Worm (Caenorhabditis elegans): Measurements from ENCODE around the gene xpf-1.

Gene xpf-1

ce11 chrII:11737347-11737746 lies 41.4 kb downstream of the xpf-1 start:
- TF ChIP-seq unc-55 (GFP tag; optimal IDR thresholded peaks at IDR 0.05) (peak; percentile 68), ref-2 (tag; optimal IDR thresholded peaks at IDR 0.05) (no peak)

DNA sequence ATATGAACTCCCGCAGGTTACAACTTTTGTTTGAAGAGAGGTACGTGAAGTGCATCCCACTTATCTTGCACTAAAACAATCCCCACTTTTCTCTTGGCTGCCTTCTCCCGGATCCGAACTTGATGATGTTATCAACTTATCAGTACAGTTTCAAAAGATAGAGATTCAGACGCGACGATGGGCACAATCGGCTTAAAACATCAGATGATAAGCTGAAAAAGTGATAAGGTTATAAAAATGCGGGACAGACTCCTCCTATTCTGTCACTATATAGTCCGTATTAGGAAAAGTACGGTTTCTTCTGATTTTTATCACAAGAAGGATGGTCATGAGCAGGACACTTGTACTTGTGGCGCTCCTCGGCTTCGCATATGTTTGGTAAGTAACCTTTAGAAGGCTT lies 43.2 kb downstream of the xpf-1 start, which contains the start of gene ctsa-1.2:
Gene ctsa-1.2 (plus strand): TSS at position 160 of the 400 bp plus-strand sequence.
- TF ChIP-seq elt-2 (tag; optimal IDR thresholded peaks at IDR 0.05) (peak; percentile 74), nhr-232 (tag; optimal IDR thresholded peaks at IDR 0.05) (no peak), ceh-9 (tag; optimal IDR thresholded peaks at IDR 0.05) (no peak)

DNA sequence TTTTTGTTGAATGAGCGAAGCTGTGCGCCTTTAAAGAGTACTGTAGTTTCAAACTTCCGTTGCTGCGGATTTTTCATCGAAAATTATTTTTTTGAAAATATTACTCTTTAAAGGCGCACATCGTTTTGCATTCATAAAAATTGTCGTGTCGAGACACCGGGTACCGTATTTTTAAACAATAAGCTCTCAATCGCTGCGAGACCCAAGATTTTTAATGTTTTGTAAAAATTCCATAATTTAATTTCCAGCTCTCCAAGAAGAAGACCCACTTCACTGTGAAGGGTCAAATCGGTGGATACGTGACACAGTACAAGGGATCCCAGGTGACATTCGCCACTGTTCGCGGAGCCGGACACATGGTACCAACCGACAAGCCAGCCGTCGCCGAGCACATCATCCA lies 46.3 kb downstream of the xpf-1 start:
- TF ChIP-seq fkh-10 (GFP tag; optimal IDR thresholded peaks at IDR 0.05) (no peak), ceh-2 (tag; optimal IDR thresholded peaks at IDR 0.05) (no peak), lim-6 (tag; optimal IDR thresholded peaks at IDR 0.05) (no peak), syd-9 (tag; optimal IDR thresholded peaks at IDR 0.05) (no peak), ama-1 (optimal IDR thresholded peaks at IDR 0.05) (no peak), rnt-1 (tag; optimal IDR thresholded peaks at IDR 0.05) (no peak), elt-4 (tag; optimal IDR thresholded peaks at IDR 0.05) (no peak), unc-86 (tag; optimal IDR thresholded peaks at IDR 0.05) (no peak), tbx-7 (tag; optimal IDR thresholded peaks at IDR 0.05) (no peak), F13H6.1 (tag; optimal IDR thresholded peaks at IDR 0.05) (no peak), dve-1 (tag; optimal IDR thresholded peaks at IDR 0.05) (no peak)

- TF ChIP-seq K09A11.1 (tag; optimal IDR thresholded peaks at IDR 0.05; ENCODE audit: insufficient read depth) (no peak), pha-4 (tag; optimal IDR thresholded peaks at IDR 0.05) (no peak), rnt-1 (tag; optimal IDR thresholded peaks at IDR 0.05) (peak; percentile 44), ceh-19 (GFP tag; optimal IDR thresholded peaks at IDR 0.05) (peak; percentile 74), dmd-4 (tag; optimal IDR thresholded peaks at IDR 0.05; ENCODE audit: borderline replicate concordance) (peak; percentile 48), fkh-6 (tag; optimal IDR thresholded peaks at IDR 0.05) (peak; percentile 49), C38D4.7 (GFP tag; optimal IDR thresholded peaks at IDR 0.05) (peak; percentile 43), pha-2 (tag; optimal IDR thresholded peaks at IDR 0.05) (no peak), ref-2 (tag; optimal IDR thresholded peaks at IDR 0.05) (peak; percentile 38), sox-4 (tag; optimal IDR thresholded peaks at IDR 0.05) (no peak), odd-2 (tag; optimal IDR thresholded peaks at IDR 0.05) (no peak), npax-4 (tag; optimal IDR thresholded peaks at IDR 0.05) (no peak), tbx-2 (tag; optimal IDR thresholded peaks at IDR 0.05) (peak; percentile 80), che-1 (tag; optimal IDR thresholded peaks at IDR 0.05) (peak; percentile 20), ttx-3 (tag; optimal IDR thresholded peaks at IDR 0.05) (peak; percentile 20), hlh-30 (tag; optimal IDR thresholded peaks at IDR 0.05; ENCODE audit: insufficient read depth) (peak; percentile 64), lim-6 (tag; optimal IDR thresholded peaks at IDR 0.05) (peak; percentile 30), madf-2 (tag; optimal IDR thresholded peaks at IDR 0.05) (peak; percentile 24), gmeb-2 (tag; optimal IDR thresholded peaks at IDR 0.05) (peak; percentile 26), F13H6.1 (tag; optimal IDR thresholded peaks at IDR 0.05) (peak; percentile 15), ama-1 (optimal IDR thresholded peaks at IDR 0.05) (peak; percentile 26), ceh-6 (GFP tag; optimal IDR thresholded peaks at IDR 0.05) (no peak), ztf-16 (tag; optimal IDR thresholded peaks at IDR 0.05) (no peak), ceh-45 (GFP tag; IDR thresholded peaks at IDR 0.05) (no peak), hlh-15 (tag; optimal IDR thresholded peaks at IDR 0.05) (no peak), unc-86 (tag; optimal IDR thresholded peaks at IDR 0.05) (peak; percentile 60), ceh-31 (tag; optimal IDR thresholded peaks at IDR 0.05) (peak; percentile 89), C08G9.2 (tag; optimal IDR thresholded peaks at IDR 0.05) (peak; percentile 66), dve-1 (tag; optimal IDR thresholded peaks at IDR 0.05) (peak; percentile 11), Y22D7AL.16 (tag; optimal IDR thresholded peaks at IDR 0.05) (no peak), unc-55 (GFP tag; optimal IDR thresholded peaks at IDR 0.05) (peak; percentile 85), pqm-1 (tag; optimal IDR thresholded peaks at IDR 0.05) (no peak), ceh-34 (tag; optimal IDR thresholded peaks at IDR 0.05) (peak; percentile 71), unc-42 (tag; optimal IDR thresholded peaks at IDR 0.05) (peak; percentile 83), zip-5 (tag; optimal IDR thresholded peaks at IDR 0.05) (no peak), ceh-30 (tag; optimal IDR thresholded peaks at IDR 0.05) (no peak), ceh-14 (tag; optimal IDR thresholded peaks at IDR 0.05) (peak; percentile 87), pax-1 (tag; optimal IDR thresholded peaks at IDR 0.05) (no peak), nhr-232 (tag; optimal IDR thresholded peaks at IDR 0.05) (no peak)
Observed at ce11 chrII:11746782-11747288, 50.9 kb downstream of the xpf-1 start.
